Fruit fly (Drosophila melanogaster) whole organism, embryonic: Measurements from ENCODE around the gene Lmpt.

Experiments
- ATbp ChIP-seq: fragments of 200-800 bp; sonication (Bioruptor generic); optimal IDR thresholded peaks from 2 replicates; lab custom pipeline; 2017; ENCODE audit warnings: missing biosample characterization, mild to moderate bottlenecking, missing genetic modification characterization, missing genetic modification reagents
- Atf-2 ChIP-seq: fragments of 200-800 bp; sonication (Bioruptor generic); optimal IDR thresholded peaks from 2 replicates; lab custom pipeline; 2016; ENCODE audit warnings: missing biosample characterization, missing genetic modification characterization
- CG13775 ChIP-seq: fragments of 200-800 bp; sonication (Bioruptor generic); optimal IDR thresholded peaks from 3 replicates; lab custom pipeline; 2017; ENCODE audit warnings: missing biosample characterization, mild to moderate bottlenecking, missing genetic modification characterization
- CG1647 ChIP-seq: fragments of 200-800 bp; sonication (Bioruptor generic); optimal IDR thresholded peaks from 3 replicates; lab custom pipeline; 2016; ENCODE audit warnings: missing biosample characterization, missing genetic modification characterization
- CG16863 ChIP-seq: fragments of 200-800 bp; sonication (Bioruptor generic); optimal IDR thresholded peaks from 3 replicates; lab custom pipeline; 2016; ENCODE audit warnings: missing biosample characterization, missing genetic modification characterization
- CG17912 ChIP-seq: fragments of 200-800 bp; sonication (Bioruptor generic); optimal IDR thresholded peaks from 2 replicates; lab custom pipeline; 2018; ENCODE audit warnings: missing biosample characterization, mild to moderate bottlenecking, missing genetic modification characterization
- CG30431 ChIP-seq: fragments of 200-800 bp; sonication (Bioruptor generic); optimal IDR thresholded peaks from 2 replicates; lab custom pipeline; 2017; ENCODE audit warnings: missing biosample characterization, missing genetic modification characterization
- CG33557 ChIP-seq: fragments of 200-800 bp; sonication (Bioruptor generic); optimal IDR thresholded peaks from 2 replicates; lab custom pipeline; 2019; ENCODE audit warnings: missing biosample characterization, mild to moderate bottlenecking, missing genetic modification characterization, moderate library complexity
- CG4360 ChIP-seq: fragments of 200-800 bp; sonication (Bioruptor generic); IDR thresholded peaks from 2 replicates; pipeline ENCODE4 v1.3.6; 2022; ENCODE audit warnings: missing biosample characterization, missing genetic modification characterization
- CG6254 ChIP-seq: fragments of 200-800 bp; sonication (Bioruptor generic); optimal IDR thresholded peaks from 3 replicates; lab custom pipeline; 2017; ENCODE audit warnings: mild to moderate bottlenecking, missing biosample characterization, missing genetic modification reagents, missing genetic modification characterization
- CG6765 ChIP-seq: fragments of 200-800 bp; sonication (Bioruptor generic); optimal IDR thresholded peaks from 3 replicates; lab custom pipeline; 2017; ENCODE audit warnings: missing biosample characterization, mild to moderate bottlenecking, missing genetic modification characterization
- CG7987 ChIP-seq: fragments of 200-800 bp; sonication (Bioruptor generic); optimal IDR thresholded peaks from 2 replicates; lab custom pipeline; 2018; ENCODE audit warnings: missing biosample characterization, mild to moderate bottlenecking, missing genetic modification characterization, moderate library complexity
- D19A ChIP-seq: fragments of 200-800 bp; optimal IDR thresholded peaks from 3 replicates; lab custom pipeline; 2019; ENCODE audit warnings: missing biosample characterization, mild to moderate bottlenecking, missing genetic modification characterization, moderate library complexity
- Dp ChIP-seq: fragments of 200-800 bp; sonication (Bioruptor generic); optimal IDR thresholded peaks from 2 replicates; lab custom pipeline; 2018; ENCODE audit warnings: missing biosample characterization, mild to moderate bottlenecking, missing genetic modification characterization, moderate library complexity
- Ets97D ChIP-seq: fragments of 200-800 bp; sonication (Bioruptor generic); optimal IDR thresholded peaks from 3 replicates; lab custom pipeline; 2016; ENCODE audit warnings: missing biosample characterization, missing genetic modification characterization
- Gsc ChIP-seq: fragments of 200-800 bp; sonication (Bioruptor generic); IDR thresholded peaks from 2 replicates; pipeline ENCODE4 v1.3.6; 2022; ENCODE audit warnings: missing biosample characterization, missing genetic modification characterization
- Hand ChIP-seq: fragments of 200-800 bp; sonication (Bioruptor generic); optimal IDR thresholded peaks from 2 replicates; lab custom pipeline; 2017; ENCODE audit warnings: mild to moderate bottlenecking, missing biosample characterization, missing genetic modification reagents, missing genetic modification characterization
- Hmr ChIP-seq: fragments of 200-800 bp; sonication (Bioruptor generic); optimal IDR thresholded peaks from 3 replicates; lab custom pipeline; 2017; ENCODE audit warnings: mild to moderate bottlenecking, missing biosample characterization, missing genetic modification reagents, missing genetic modification characterization
- MTF-1 ChIP-seq: fragments of 200-800 bp; sonication (Bioruptor generic); optimal IDR thresholded peaks from 2 replicates; lab custom pipeline; 2018; ENCODE audit warnings: missing biosample characterization, mild to moderate bottlenecking, missing genetic modification characterization, borderline replicate concordance
- Med ChIP-seq: fragments of 200-800 bp; sonication (Bioruptor generic); peaks from one replicate; lab custom pipeline; 2016; ENCODE audit warnings: missing biosample characterization, missing genetic modification characterization, mild to moderate bottlenecking, inconsistent platforms, moderate library complexity
- Mrtf ChIP-seq: fragments of 200-800 bp; sonication (Bioruptor generic); IDR thresholded peaks from 3 replicates; pipeline ENCODE4 v1.3.6; 2022; ENCODE audit warnings: missing biosample characterization, missing genetic modification characterization
- Myb ChIP-seq: fragments of 200-800 bp; sonication (Bioruptor generic); optimal IDR thresholded peaks from 2 replicates; lab custom pipeline; 2016; ENCODE audit warnings: missing biosample characterization, missing genetic modification characterization
- Oaz ChIP-seq: fragments of 200-800 bp; sonication (Bioruptor generic); IDR thresholded peaks from 2 replicates; pipeline ENCODE4 v1.3.6; 2022; ENCODE audit warnings: missing biosample characterization, missing genetic modification characterization
- Rfx ChIP-seq: fragments of 200-800 bp; sonication (Bioruptor generic); IDR thresholded peaks from 2 replicates; pipeline ENCODE4 v1.3.6; 2022; ENCODE audit warnings: missing biosample characterization, missing genetic modification characterization
- ab ChIP-seq: fragments of 200-800 bp; sonication (Bioruptor generic); optimal IDR thresholded peaks from 2 replicates; lab custom pipeline; 2016; ENCODE audit warnings: missing biosample characterization, missing genetic modification characterization
- ash1 ChIP-seq: fragments of 200-800 bp; sonication (Bioruptor generic); optimal IDR thresholded peaks from 2 replicates; lab custom pipeline; 2018; ENCODE audit warnings: missing biosample characterization, mild to moderate bottlenecking, missing genetic modification characterization
- ato ChIP-seq: fragments of 200-800 bp; sonication (Bioruptor generic); IDR thresholded peaks from 2 replicates; pipeline ENCODE4 v1.3.6; 2022; ENCODE audit warnings: missing biosample characterization, missing genetic modification characterization; ENCODE audit not compliant: partially characterized antibody
- bbx ChIP-seq: fragments of 200-800 bp; sonication (Bioruptor generic); IDR thresholded peaks from 2 replicates; pipeline ENCODE4 v1.3.6; 2022; ENCODE audit warnings: missing biosample characterization, missing genetic modification characterization; ENCODE audit not compliant: partially characterized antibody
- crp ChIP-seq, 2 experiments: fragments of 200-800 bp; sonication (Bioruptor generic); optimal IDR thresholded peaks; 2 replicates in 1 of 2; 3 replicates in 1 of 2; lab custom pipeline; 2017; ENCODE audit warnings: missing biosample characterization in 2 of 2, missing genetic modification characterization in 2 of 2, mild to moderate bottlenecking in 1 of 2, moderate library complexity in 1 of 2
- dimm ChIP-seq: fragments of 200-800 bp; sonication (Bioruptor generic); IDR thresholded peaks from 2 replicates; pipeline ENCODE4 v1.3.6; 2022; ENCODE audit warnings: missing biosample characterization, missing genetic modification characterization
- dmrt99B ChIP-seq: fragments of 200-800 bp; sonication (Bioruptor generic); optimal IDR thresholded peaks from 2 replicates; lab custom pipeline; 2018; ENCODE audit warnings: missing biosample characterization, mild to moderate bottlenecking, missing genetic modification characterization, moderate library complexity
- dysf ChIP-seq: fragments of 200-800 bp; sonication (Bioruptor generic); IDR thresholded peaks from 3 replicates; pipeline ENCODE4 v1.3.6; 2022; ENCODE audit warnings: missing biosample characterization, missing genetic modification characterization
- gcm2 ChIP-seq: fragments of 200-800 bp; sonication (Bioruptor generic); optimal IDR thresholded peaks from 2 replicates; lab custom pipeline; 2016; ENCODE audit warnings: missing biosample characterization, missing genetic modification characterization
- h ChIP-seq: fragments of >200 bp; optimal IDR thresholded peaks from 2 replicates; lab custom pipeline; 2017
- nerfin-2 ChIP-seq: fragments of 200-800 bp; sonication (Bioruptor generic); IDR thresholded peaks from 2 replicates; pipeline ENCODE4 v1.3.6; 2022; ENCODE audit warnings: missing biosample characterization, missing genetic modification characterization; ENCODE audit not compliant: partially characterized antibody
- phol ChIP-seq: fragments of 200-800 bp; sonication (Bioruptor generic); optimal IDR thresholded peaks from 3 replicates; lab custom pipeline; 2018; ENCODE audit warnings: missing biosample characterization, mild to moderate bottlenecking, missing genetic modification characterization, moderate library complexity
- pnt ChIP-seq: fragments of 200-800 bp; sonication (Bioruptor generic); optimal IDR thresholded peaks from 3 replicates; lab custom pipeline; 2016; ENCODE audit warnings: missing biosample characterization, missing genetic modification characterization
- pum ChIP-seq: fragments of 200-800 bp; sonication (Bioruptor generic); optimal IDR thresholded peaks from 2 replicates; lab custom pipeline; 2016; ENCODE audit warnings: missing biosample characterization, missing genetic modification characterization
- rib ChIP-seq: fragments of 200-800 bp; sonication (Bioruptor generic); IDR thresholded peaks from 2 replicates; pipeline ENCODE4 v1.3.6; 2022; ENCODE audit warnings: missing biosample characterization, missing genetic modification characterization
- ssp ChIP-seq: fragments of 200-800 bp; sonication (Bioruptor generic); IDR thresholded peaks from 2 replicates; pipeline ENCODE4 v1.3.6; 2022; ENCODE audit warnings: missing biosample characterization, missing genetic modification characterization
- tup ChIP-seq: fragments of 200-800 bp; sonication (Bioruptor generic); optimal IDR thresholded peaks from 2 replicates; lab custom pipeline; 2016; ENCODE audit warnings: missing biosample characterization, mild to moderate bottlenecking, missing genetic modification characterization, moderate library complexity
- wdn ChIP-seq: fragments of 200-800 bp; sonication (Bioruptor generic); IDR thresholded peaks from 2 replicates; pipeline ENCODE4 v1.3.6; 2022; ENCODE audit warnings: missing biosample characterization, missing genetic modification characterization
- zf30C ChIP-seq: fragments of 200-800 bp; sonication (Bioruptor generic); optimal IDR thresholded peaks from 3 replicates; lab custom pipeline; 2018; ENCODE audit warnings: missing biosample characterization, mild to moderate bottlenecking, missing genetic modification characterization

Lmpt gene

dm6 chr3L:16956768-16957533 lies 91.9 kb downstream of the Lmpt start (continued):
- TF ChIP-seq ato (GFP tag; lab: Robert Waterston, UW), result no peak
- peak; percentile 55; the same call in 1 of the 3 replicates for TF ChIP-seq Mrtf
- TF ChIP-seq Rfx (GFP tag; lab: Robert Waterston, UW), result peak; percentile 69
- TF ChIP-seq pum (GFP tag; lab: Kevin White, UChicago), result peak; percentile 1
- no peak for TF ChIP-seq CG17912
- no peak for TF ChIP-seq Dp
- no peak for TF ChIP-seq CG30431
- peak; percentile 66 for TF ChIP-seq CG6765 (GFP tag; lab: Kevin White, UChicago)
- TF ChIP-seq nerfin-2 (GFP tag; lab: Robert Waterston, UW), result no peak
- peak; percentile 1 for TF ChIP-seq Myb
- TF ChIP-seq crp (GFP tag; optimal IDR thresholded peaks at IDR 0.05; lab: Kevin White, UChicago), result no peak
- peak; percentile 26 for TF ChIP-seq CG1647
- TF ChIP-seq pnt, result peak; percentile 3
- TF ChIP-seq zf30C (GFP tag; lab: Kevin White, UChicago), result peak; percentile 62
- TF ChIP-seq ash1 (GFP tag; lab: Kevin White, UChicago), result no peak
- TF ChIP-seq phol (tag; lab: Kevin White, UChicago), result peak; percentile 61
- TF ChIP-seq Med (GFP tag; lab: Kevin White, UChicago), result peak; percentile 83
- TF ChIP-seq CG7987, result no peak
- TF ChIP-seq h (lab: Kevin White, UChicago), result no peak
- TF ChIP-seq rib (GFP tag; lab: Robert Waterston, UW), result peak; percentile 72
- peak; percentile 65; the same call in 1 of the 2 replicates for TF ChIP-seq wdn (GFP tag; lab: Robert Waterston, UW)
- peak; percentile 51 for TF ChIP-seq Hmr (GFP tag; lab: Kevin White, UChicago)
- no peak for TF ChIP-seq CG33557 (GFP tag; lab: Kevin White, UChicago)
- TF ChIP-seq Oaz, result peak; percentile 42; the same call in 1 of the 2 replicates
- TF ChIP-seq Atf-2 (GFP tag; lab: Kevin White, UChicago), result peak; percentile 25
- TF ChIP-seq CG16863 (GFP tag; lab: Kevin White, UChicago), result peak; percentile 39
- no peak for TF ChIP-seq CG6254 (GFP tag; lab: Kevin White, UChicago)
- TF ChIP-seq tup, result no peak
- no peak for TF ChIP-seq CG4360 (GFP tag; lab: Robert Waterston, UW)
- TF ChIP-seq dysf (GFP tag; lab: Robert Waterston, UW), result peak; percentile 78
- TF ChIP-seq Hand (GFP tag; lab: Kevin White, UChicago), result no peak
- peak; percentile 56 for TF ChIP-seq CG13775
- peak; percentile 8 for TF ChIP-seq gcm2 (GFP tag; lab: Kevin White, UChicago)
- TF ChIP-seq Ets97D (GFP tag; lab: Kevin White, UChicago), result no peak
- TF ChIP-seq ATbp (GFP tag; lab: Kevin White, UChicago), result peak; percentile 50
- no peak for TF ChIP-seq Gsc
- TF ChIP-seq D19A, result peak; percentile 77
- TF ChIP-seq ssp (GFP tag; lab: Robert Waterston, UW), result peak; percentile 46; the same call in 1 of the 2 replicates
- TF ChIP-seq bbx (GFP tag; lab: Robert Waterston, UW), result peak; percentile 18; the same call in 1 of the 2 replicates
- TF ChIP-seq dimm (GFP tag; lab: Robert Waterston, UW), result no peak
- TF ChIP-seq dmrt99B (tag; lab: Kevin White, UChicago), result peak; percentile 73
- peak; percentile 51 for TF ChIP-seq MTF-1 (GFP tag; lab: Kevin White, UChicago)
- no peak for TF ChIP-seq ab (GFP tag; lab: Kevin White, UChicago)
